Fruit fly (Drosophila melanogaster) whole organism, embryonic: ENCODE measurements around the gene CG7079.
A peak's percentile ranks its signal among the peaks of the same experiment; 100 is the strongest.

ENCODE experiments used
- CG10321 ChIP-seq: fragments of 200-800 bp; sonication (Bioruptor generic); IDR thresholded peaks from 2 replicates; pipeline ENCODE4 v1.3.6; 2022; ENCODE audit warnings: missing biosample characterization, missing genetic modification characterization
- CG11085 ChIP-seq: fragments of 200-800 bp; sonication (Bioruptor generic); IDR thresholded peaks from 2 replicates; pipeline ENCODE4 v1.3.6; 2022; ENCODE audit warnings: missing biosample characterization, missing genetic modification characterization
- CG13123 ChIP-seq: fragments of 200-800 bp; sonication (Bioruptor generic); optimal IDR thresholded peaks from 2 replicates; lab custom pipeline; 2016; ENCODE audit warnings: missing biosample characterization, missing genetic modification characterization
- CG13287 ChIP-seq: fragments of 200-800 bp; sonication (Bioruptor generic); IDR thresholded peaks from 2 replicates; pipeline ENCODE4 v1.3.6; 2022; ENCODE audit warnings: missing biosample characterization, missing genetic modification characterization; ENCODE audit not compliant: partially characterized antibody
- CG13894 ChIP-seq: fragments of 200-800 bp; sonication (Bioruptor generic); optimal IDR thresholded peaks from 3 replicates; lab custom pipeline; 2018; ENCODE audit warnings: missing biosample characterization, mild to moderate bottlenecking, missing genetic modification characterization, moderate library complexity
- CG14441 ChIP-seq: fragments of 200-800 bp; sonication (Bioruptor generic); IDR thresholded peaks from 2 replicates; pipeline ENCODE4 v1.3.6; 2022; ENCODE audit warnings: missing biosample characterization, missing genetic modification characterization
- CG14860 ChIP-seq: fragments of 200-800 bp; sonication (Bioruptor generic); IDR thresholded peaks from 3 replicates; pipeline ENCODE4 v1.3.6; 2022; ENCODE audit warnings: missing biosample characterization, missing genetic modification characterization; ENCODE audit not compliant: partially characterized antibody
- CG15601 ChIP-seq: fragments of 200-800 bp; sonication (Bioruptor generic); optimal IDR thresholded peaks from 3 replicates; lab custom pipeline; 2019; ENCODE audit warnings: missing biosample characterization, mild to moderate bottlenecking, missing genetic modification characterization, moderate library complexity
- CG1602 ChIP-seq: fragments of 200-800 bp; sonication (Bioruptor generic); optimal IDR thresholded peaks from 3 replicates; lab custom pipeline; 2016; ENCODE audit warnings: missing biosample characterization, missing genetic modification characterization
- CG17802 ChIP-seq: fragments of 200-800 bp; sonication (Bioruptor generic); optimal IDR thresholded peaks from 2 replicates; lab custom pipeline; 2018; ENCODE audit warnings: missing biosample characterization, mild to moderate bottlenecking, missing genetic modification characterization, moderate library complexity
- CG17829 ChIP-seq: fragments of 200-800 bp; optimal IDR thresholded peaks from 2 replicates; lab custom pipeline; 2019; ENCODE audit warnings: missing biosample characterization, mild to moderate bottlenecking, missing genetic modification characterization, moderate library complexity
- CG18599 ChIP-seq: fragments of 200-800 bp; sonication (Bioruptor generic); optimal IDR thresholded peaks from 3 replicates; lab custom pipeline; 2017; ENCODE audit warnings: missing biosample characterization, missing genetic modification characterization, mild to moderate bottlenecking, moderate library complexity, missing genetic modification reagents
- CG4424 ChIP-seq: fragments of 200-800 bp; sonication (Bioruptor generic); optimal IDR thresholded peaks from 3 replicates; lab custom pipeline; 2016; ENCODE audit warnings: missing biosample characterization, missing genetic modification characterization
- CG6689 ChIP-seq: fragments of 200-800 bp; sonication (Bioruptor generic); IDR thresholded peaks from 2 replicates; pipeline ENCODE4 v1.3.6; 2022; ENCODE audit warnings: missing biosample characterization, missing genetic modification characterization
- CG6791 ChIP-seq: fragments of 200-800 bp; sonication (Bioruptor generic); IDR thresholded peaks from 3 replicates; pipeline ENCODE4 v1.3.6; 2022; ENCODE audit warnings: missing biosample characterization, missing genetic modification characterization; ENCODE audit not compliant: partially characterized antibody
- CG7928 ChIP-seq: fragments of 200-800 bp; sonication (Bioruptor generic); optimal IDR thresholded peaks from 2 replicates; lab custom pipeline; 2017; ENCODE audit warnings: missing biosample characterization, mild to moderate bottlenecking, missing genetic modification characterization
- CTCF ChIP-seq: fragments of 200-800 bp; sonication (Bioruptor generic); optimal IDR thresholded peaks from 2 replicates; lab custom pipeline; 2017; ENCODE audit warnings: missing biosample characterization, mild to moderate bottlenecking, missing genetic modification characterization, moderate library complexity
- Dek ChIP-seq: fragments of 200-800 bp; sonication (Bioruptor generic); optimal IDR thresholded peaks from 3 replicates; lab custom pipeline; 2019; ENCODE audit warnings: missing biosample characterization, mild to moderate bottlenecking, missing genetic modification characterization, moderate library complexity
- Dp ChIP-seq: fragments of 200-800 bp; sonication (Bioruptor generic); optimal IDR thresholded peaks from 2 replicates; lab custom pipeline; 2018; ENCODE audit warnings: missing biosample characterization, mild to moderate bottlenecking, missing genetic modification characterization, moderate library complexity
- Ets65A ChIP-seq: fragments of 200-800 bp; sonication (Bioruptor generic); peaks from one replicate; lab custom pipeline; 2016; ENCODE audit warnings: missing biosample characterization, missing genetic modification characterization
- Fer1 ChIP-seq: fragments of 200-800 bp; sonication (Bioruptor generic); optimal IDR thresholded peaks from 2 replicates; lab custom pipeline; 2017; ENCODE audit warnings: missing biosample characterization, mild to moderate bottlenecking, missing genetic modification characterization
- GATAe ChIP-seq: fragments of 200-800 bp; sonication (Bioruptor generic); conservative IDR thresholded peaks from 2 replicates; pipeline ENCODE4 v1.3.6; 2022; ENCODE audit warnings: missing biosample characterization, missing genetic modification characterization
- Hey ChIP-seq: fragments of 200-800 bp; sonication (Bioruptor generic); optimal IDR thresholded peaks from 3 replicates; lab custom pipeline; 2018; ENCODE audit warnings: missing biosample characterization, mild to moderate bottlenecking, missing genetic modification characterization
- Myb ChIP-seq: fragments of 200-800 bp; sonication (Bioruptor generic); optimal IDR thresholded peaks from 2 replicates; lab custom pipeline; 2016; ENCODE audit warnings: missing biosample characterization, missing genetic modification characterization
- Nf-YB ChIP-seq: fragments of 200-800 bp; sonication (Bioruptor generic); optimal IDR thresholded peaks from 3 replicates; lab custom pipeline; 2019; ENCODE audit warnings: missing biosample characterization, mild to moderate bottlenecking, missing genetic modification characterization, moderate library complexity
- Nf-YC ChIP-seq: fragments of 200-800 bp; optimal IDR thresholded peaks from 3 replicates; lab custom pipeline; 2019; ENCODE audit warnings: missing biosample characterization, mild to moderate bottlenecking, missing genetic modification characterization, moderate library complexity
- Six4 ChIP-seq: fragments of 200-800 bp; sonication (Bioruptor generic); optimal IDR thresholded peaks from 2 replicates; lab custom pipeline; 2016; ENCODE audit warnings: missing biosample characterization, missing genetic modification characterization
- cg ChIP-seq: fragments of 200-800 bp; sonication (Bioruptor generic); optimal IDR thresholded peaks from 3 replicates; lab custom pipeline; 2019; ENCODE audit warnings: missing biosample characterization, mild to moderate bottlenecking, missing genetic modification characterization, moderate library complexity
- chinmo ChIP-seq: fragments of 200-800 bp; sonication (Bioruptor generic); IDR thresholded peaks from 4 replicates; pipeline ENCODE4 v1.3.6; 2022; ENCODE audit warnings: missing biosample characterization, missing genetic modification characterization; ENCODE audit not compliant: partially characterized antibody
- dm ChIP-seq: fragments of 200-800 bp; sonication (Bioruptor generic); optimal IDR thresholded peaks from 3 replicates; lab custom pipeline; 2016; ENCODE audit warnings: missing biosample characterization, missing genetic modification characterization
- emc ChIP-seq: fragments of 200-800 bp; sonication (Bioruptor generic); optimal IDR thresholded peaks from 2 replicates; lab custom pipeline; 2016; ENCODE audit warnings: missing biosample characterization, missing genetic modification characterization
- exex ChIP-seq: fragments of 200-800 bp; sonication (Bioruptor generic); optimal IDR thresholded peaks from 4 replicates; lab custom pipeline; 2018; ENCODE audit warnings: missing biosample characterization, mild to moderate bottlenecking, missing genetic modification characterization, moderate library complexity
- fd64A ChIP-seq: fragments of 200-800 bp; sonication (Bioruptor generic); optimal IDR thresholded peaks from 3 replicates; lab custom pipeline; 2018; ENCODE audit warnings: missing biosample characterization, mild to moderate bottlenecking, missing genetic modification characterization
- gcm ChIP-seq: fragments of 200-800 bp; sonication (Bioruptor generic); optimal IDR thresholded peaks from 2 replicates; lab custom pipeline; 2019; ENCODE audit warnings: missing biosample characterization, mild to moderate bottlenecking, missing genetic modification characterization, moderate library complexity
- gfzf ChIP-seq: fragments of 200-800 bp; sonication (Bioruptor generic); optimal IDR thresholded peaks from 2 replicates; lab custom pipeline; 2016; ENCODE audit warnings: missing biosample characterization, mild to moderate bottlenecking, missing genetic modification characterization, moderate library complexity
- grn ChIP-seq: fragments of 200-800 bp; sonication (Bioruptor generic); optimal IDR thresholded peaks from 3 replicates; lab custom pipeline; 2017; ENCODE audit warnings: missing biosample characterization, missing genetic modification characterization
- gro ChIP-seq: fragments of 200-800 bp; sonication (Bioruptor generic); optimal IDR thresholded peaks from 2 replicates; lab custom pipeline; 2016; ENCODE audit warnings: missing biosample characterization, missing genetic modification characterization
- kay ChIP-seq: fragments of 200-800 bp; sonication (Bioruptor generic); optimal IDR thresholded peaks from 2 replicates; lab custom pipeline; 2016; ENCODE audit warnings: missing biosample characterization, missing genetic modification characterization
- mirr ChIP-seq: fragments of 200-800 bp; sonication (Bioruptor generic); optimal IDR thresholded peaks from 3 replicates; lab custom pipeline; 2018; ENCODE audit warnings: missing biosample characterization, mild to moderate bottlenecking, missing genetic modification characterization
- nmo ChIP-seq: fragments of 200-800 bp; sonication (Bioruptor generic); optimal IDR thresholded peaks from 2 replicates; lab custom pipeline; 2018; ENCODE audit warnings: missing biosample characterization, mild to moderate bottlenecking, missing genetic modification characterization, moderate library complexity
- sc ChIP-seq, 3 experiments: fragments of >200 bp in 2 of 3; fragments of 200-800 bp in 1 of 3; sonication (Bioruptor generic) in 1 of 3; optimal IDR thresholded peaks; 2 replicates in 2 of 3; 3 replicates in 1 of 3; lab custom pipeline; 2017; ENCODE audit warnings: mild to moderate bottlenecking in 1 of 3, missing biosample characterization in 1 of 3, missing genetic modification characterization in 1 of 3, missing genetic modification reagents in 1 of 3
- sd ChIP-seq: fragments of 200-800 bp; sonication (Bioruptor generic); optimal IDR thresholded peaks from 3 replicates; lab custom pipeline; 2018; ENCODE audit warnings: missing biosample characterization, mild to moderate bottlenecking, missing genetic modification characterization, moderate library complexity
- seq ChIP-seq: fragments of 200-800 bp; sonication (Bioruptor generic); IDR thresholded peaks from 2 replicates; pipeline ENCODE4 v1.3.6; 2022; ENCODE audit warnings: missing biosample characterization, missing genetic modification characterization
- vfl ChIP-seq: fragments of 200-800 bp; sonication (Bioruptor generic); optimal IDR thresholded peaks from 2 replicates; lab custom pipeline; 2016; ENCODE audit warnings: missing biosample characterization, missing genetic modification characterization
- z ChIP-seq: fragments of 200-800 bp; sonication (Bioruptor generic); IDR thresholded peaks from 3 replicates; pipeline ENCODE4 v1.3.6; 2022; ENCODE audit warnings: missing biosample characterization, missing genetic modification characterization

Gene CG7079

dm6 chr3R:21078211-21078610, 29.6 kb upstream of the CG7079 start (continued):
- TF ChIP-seq mirr (peak; percentile 90), grn (GFP tag; lab: Kevin White, UChicago) (peak; percentile 99), Six4 (no peak), exex (tag; lab: Kevin White, UChicago) (peak; percentile 100), CG18599 (GFP tag; lab: Kevin White, UChicago) (peak; percentile 11), sd (tag; lab: Kevin White, UChicago) (peak; percentile 92), Hey (tag; lab: Kevin White, UChicago) (peak; percentile 67), CG6689 (no peak), CG11085 (GFP tag; lab: Robert Waterston, UW) (no peak)
- TF ChIP-seq, all 482 proteins: peak for 16

dm6 chr3R:21077577-21077976, 28.9 kb upstream of the CG7079 start:
- TF ChIP-seq Nf-YC (tag; lab: Kevin White, UChicago) (peak; percentile 92), GATAe (GFP tag; lab: Robert Waterston, UW) (peak; percentile 57; the same call in 1 of the 2 replicates), Nf-YB (GFP tag; lab: Kevin White, UChicago) (peak; percentile 89), z (GFP tag; lab: Robert Waterston, UW) (no peak), dm (no peak), cg (GFP tag; lab: Kevin White, UChicago) (peak; percentile 1), Ets65A (peak; percentile 23), CG17802 (tag; lab: Kevin White, UChicago) (no peak), Six4 (no peak), mirr (peak; percentile 13)

- TF ChIP-seq kay (GFP tag; lab: Kevin White, UChicago) (no peak), Nf-YB (GFP tag; lab: Kevin White, UChicago) (peak; percentile 7)
- TF ChIP-seq, all 482 proteins: peak for 1
Observed at dm6 chr3R:21073707-21074106, 25.1 kb upstream of the CG7079 start, which contains the start of gene dmrt93B. Gene dmrt93B, plus strand, starts transcription at chr3R:21074007.

- peak; percentile 100 for TF ChIP-seq Dp
- no peak for TF ChIP-seq CG14441 (GFP tag; lab: Robert Waterston, UW)
- TF ChIP-seq grn (GFP tag; lab: Kevin White, UChicago), result peak; percentile 43
- peak; percentile 58 for TF ChIP-seq CTCF (GFP tag; lab: Kevin White, UChicago)
- TF ChIP-seq CG13894 (tag; lab: Kevin White, UChicago), result peak; percentile 65
- TF ChIP-seq CG13123, result no peak
- peak; percentile 82 for TF ChIP-seq Myb (GFP tag; lab: Kevin White, UChicago)
- no peak for TF ChIP-seq vfl (GFP tag; lab: Kevin White, UChicago)
- peak; percentile 2 for TF ChIP-seq gcm
- peak; percentile 27 for TF ChIP-seq CG15601 (tag; lab: Kevin White, UChicago)
- TF ChIP-seq Fer1 (GFP tag; lab: Kevin White, UChicago), result peak; percentile 27
- no peak for TF ChIP-seq CG1602 (GFP tag; lab: Kevin White, UChicago)
- TF ChIP-seq emc, result no peak
- TF ChIP-seq CG17829 (tag; lab: Kevin White, UChicago), result peak; percentile 37
- TF ChIP-seq CG10321 (GFP tag; lab: Robert Waterston, UW), result no peak
- TF ChIP-seq CG4424 (GFP tag; lab: Kevin White, UChicago), result no peak
- peak; percentile 47 for TF ChIP-seq gro (GFP tag; lab: Kevin White, UChicago)
- 0 out of 4 replicates have a peak, but pooled peaks have one; percentile 65 for TF ChIP-seq chinmo (GFP tag; lab: Robert Waterston, UW)
- no peak for TF ChIP-seq seq
- no peak for TF ChIP-seq sc (optimal IDR thresholded peaks at IDR 0.05; lab: Kevin White, UChicago)
- TF ChIP-seq sc (GFP tag; optimal IDR thresholded peaks at IDR 0.05; lab: Kevin White, UChicago), result no peak
- TF ChIP-seq fd64A, result no peak
- TF ChIP-seq CG6791 (GFP tag; lab: Robert Waterston, UW), result peak; percentile 43; the same call in 2 of the 3 replicates
- TF ChIP-seq Dek (tag; lab: Kevin White, UChicago), result peak; percentile 49
- peak; percentile 21 for TF ChIP-seq CG7928 (GFP tag; lab: Kevin White, UChicago)
- TF ChIP-seq nmo (GFP tag; lab: Kevin White, UChicago), result peak; percentile 31
- TF ChIP-seq CG14860 (GFP tag; lab: Robert Waterston, UW), result no peak
- TF ChIP-seq gfzf (GFP tag; lab: Kevin White, UChicago), result peak; percentile 98
- TF ChIP-seq CG13287 (GFP tag; lab: Robert Waterston, UW), result peak; percentile 64; the same call in 1 of the 2 replicates
Observed at dm6 chr3R:21073141-21073540, 24.5 kb upstream of the CG7079 start, which contains the start of gene r-l. Gene r-l, minus strand, starts transcription at chr3R:21073319.
